Worm (Caenorhabditis elegans): ENCODE results near the gene ttc-36.

DNA sequence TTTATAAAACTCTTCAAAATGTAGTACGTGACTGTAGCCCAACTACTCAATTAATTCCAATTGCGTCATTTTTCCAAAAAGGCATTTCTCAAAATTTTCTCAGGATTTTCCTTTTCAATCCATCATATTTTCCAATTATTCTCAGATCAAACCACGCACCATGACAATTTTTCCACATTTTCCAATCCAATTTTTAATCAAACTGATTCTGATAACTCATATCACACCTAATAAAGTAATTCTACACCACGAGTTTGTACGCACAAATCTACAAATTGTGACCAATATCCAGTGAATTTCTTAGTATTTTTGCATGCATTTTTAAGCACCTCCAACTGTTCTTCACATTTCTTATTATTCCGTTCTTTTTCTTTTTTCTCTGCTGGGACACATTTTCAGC lies 21.5 kb downstream of the ttc-36 start:
- no peak for TF ChIP-seq unc-62 (GFP tag; optimal IDR thresholded peaks at IDR 0.05)
- TF ChIP-seq gei-17 (GFP tag; optimal IDR thresholded peaks at IDR 0.05) = no peak
- TF ChIP-seq snpc-4 (GFP tag; optimal IDR thresholded peaks at IDR 0.05) = no peak
- no peak for TF ChIP-seq snpc-4 (tag; optimal IDR thresholded peaks at IDR 0.05)
- TF ChIP-seq lir-1 (GFP tag; conservative IDR thresholded peaks at IDR 0.05) = no peak
- no peak for TF ChIP-seq ztf-18 (tag; optimal IDR thresholded peaks at IDR 0.05)
- no peak for TF ChIP-seq ZK185.1 (tag; optimal IDR thresholded peaks at IDR 0.05; ENCODE audit: poor library complexity, severe bottlenecking)
- no peak for TF ChIP-seq B0261.1 (tag; optimal IDR thresholded peaks at IDR 0.05)
- TF ChIP-seq athp-1 (tag; optimal IDR thresholded peaks at IDR 0.05) = no peak
- TF ChIP-seq lin-40 (tag; optimal IDR thresholded peaks at IDR 0.05) = no peak
- TF ChIP-seq ceh-100 (GFP tag; IDR thresholded peaks at IDR 0.05) = no peak
- TF ChIP-seq madf-3 (GFP tag; IDR thresholded peaks at IDR 0.05) = no peak
- TF ChIP-seq ceh-40 (GFP tag; IDR thresholded peaks at IDR 0.05) = no peak
- TF ChIP-seq unc-130 (GFP tag; optimal IDR thresholded peaks at IDR 0.05) = no peak
- no peak for TF ChIP-seq snpc-1.1 (tag; optimal IDR thresholded peaks at IDR 0.05; ENCODE audit: insufficient read depth)

All from whole organism, young adult.